Fruit fly (Drosophila melanogaster) whole organism, embryonic: ENCODE measurements around the gene CG43897.

Experiments
- BEAF-32 ChIP-seq: fragments of 200-800 bp; sonication (Bioruptor generic); optimal IDR thresholded peaks from 3 replicates; lab custom pipeline; 2017; ENCODE audit warnings: missing biosample characterization, missing genetic modification characterization, mild to moderate bottlenecking, moderate library complexity, missing genetic modification reagents
- C15 ChIP-seq: fragments of 200-800 bp; sonication (Bioruptor generic); IDR thresholded peaks from 3 replicates; pipeline ENCODE4 v1.3.6; 2022; ENCODE audit warnings: missing biosample characterization, missing genetic modification characterization
- CG10147 ChIP-seq: fragments of 200-800 bp; sonication (Bioruptor generic); optimal IDR thresholded peaks from 2 replicates; lab custom pipeline; 2019; ENCODE audit warnings: missing biosample characterization, mild to moderate bottlenecking, missing genetic modification characterization, moderate library complexity
- CG10431 ChIP-seq: fragments of 200-800 bp; sonication (Bioruptor generic); optimal IDR thresholded peaks from 3 replicates; lab custom pipeline; 2018; ENCODE audit warnings: missing biosample characterization, mild to moderate bottlenecking, missing genetic modification characterization
- CG13775 ChIP-seq: fragments of 200-800 bp; sonication (Bioruptor generic); optimal IDR thresholded peaks from 3 replicates; lab custom pipeline; 2017; ENCODE audit warnings: missing biosample characterization, mild to moderate bottlenecking, missing genetic modification characterization
- CG15514 ChIP-seq: fragments of 200-800 bp; sonication (Bioruptor generic); optimal IDR thresholded peaks from 3 replicates; lab custom pipeline; 2017; ENCODE audit warnings: missing biosample characterization, missing genetic modification characterization, mild to moderate bottlenecking, moderate library complexity, missing genetic modification reagents
- CG1602 ChIP-seq: fragments of 200-800 bp; sonication (Bioruptor generic); optimal IDR thresholded peaks from 3 replicates; lab custom pipeline; 2016; ENCODE audit warnings: missing biosample characterization, missing genetic modification characterization
- CG17912 ChIP-seq: fragments of 200-800 bp; sonication (Bioruptor generic); optimal IDR thresholded peaks from 2 replicates; lab custom pipeline; 2018; ENCODE audit warnings: missing biosample characterization, mild to moderate bottlenecking, missing genetic modification characterization
- CG2875 ChIP-seq: fragments of 200-800 bp; sonication (Bioruptor generic); optimal IDR thresholded peaks from 2 replicates; lab custom pipeline; 2017; ENCODE audit warnings: missing biosample characterization, mild to moderate bottlenecking, missing genetic modification characterization, missing genetic modification reagents
- CG33557 ChIP-seq: fragments of 200-800 bp; sonication (Bioruptor generic); optimal IDR thresholded peaks from 2 replicates; lab custom pipeline; 2019; ENCODE audit warnings: missing biosample characterization, mild to moderate bottlenecking, missing genetic modification characterization, moderate library complexity
- CG34422 ChIP-seq: fragments of 200-800 bp; sonication (Bioruptor generic); IDR thresholded peaks from 3 replicates; pipeline ENCODE4 v1.3.6; 2022; ENCODE audit warnings: missing biosample characterization, missing genetic modification characterization
- CG4328 ChIP-seq: fragments of 200-800 bp; sonication (Bioruptor generic); optimal IDR thresholded peaks from 3 replicates; lab custom pipeline; 2017; ENCODE audit warnings: missing biosample characterization, missing genetic modification reagents, missing genetic modification characterization
- CG4360 ChIP-seq: fragments of 200-800 bp; sonication (Bioruptor generic); IDR thresholded peaks from 2 replicates; pipeline ENCODE4 v1.3.6; 2022; ENCODE audit warnings: missing biosample characterization, missing genetic modification characterization
- CG4854 ChIP-seq: fragments of 200-800 bp; sonication (Bioruptor generic); optimal IDR thresholded peaks from 2 replicates; lab custom pipeline; 2016; ENCODE audit warnings: missing biosample characterization, missing genetic modification characterization, inconsistent platforms
- CG5953 ChIP-seq: fragments of 200-800 bp; sonication (Bioruptor generic); IDR thresholded peaks from 2 replicates; pipeline ENCODE4 v1.3.6; 2022; ENCODE audit warnings: missing biosample characterization, missing genetic modification characterization
- CHES-1-like ChIP-seq: fragments of 200-800 bp; sonication (Bioruptor generic); optimal IDR thresholded peaks from 2 replicates; lab custom pipeline; 2016; ENCODE audit warnings: missing biosample characterization, missing genetic modification characterization
- CrebB ChIP-seq: fragments of 200-800 bp; sonication (Bioruptor generic); optimal IDR thresholded peaks from 3 replicates; lab custom pipeline; 2018; ENCODE audit warnings: missing biosample characterization, mild to moderate bottlenecking, missing genetic modification characterization
- Doc2 ChIP-seq: fragments of 200-800 bp; sonication (Bioruptor generic); IDR thresholded peaks from 2 replicates; pipeline ENCODE4 v1.3.6; 2022; ENCODE audit warnings: missing biosample characterization, missing genetic modification characterization
- Dp ChIP-seq: fragments of 200-800 bp; sonication (Bioruptor generic); optimal IDR thresholded peaks from 2 replicates; lab custom pipeline; 2018; ENCODE audit warnings: missing biosample characterization, mild to moderate bottlenecking, missing genetic modification characterization, moderate library complexity
- Drgx ChIP-seq: fragments of 200-800 bp; sonication (Bioruptor generic); IDR thresholded peaks from 2 replicates; pipeline ENCODE4 v1.3.6; 2022; ENCODE audit warnings: missing biosample characterization, missing genetic modification characterization
- ERR ChIP-seq: fragments of 200-800 bp; sonication (Bioruptor generic); optimal IDR thresholded peaks from 2 replicates; lab custom pipeline; 2016; ENCODE audit warnings: missing biosample characterization, missing genetic modification characterization
- Eip74EF ChIP-seq, 2 experiments: fragments of 200-800 bp in 1 of 2; fragments of >200 bp in 1 of 2; sonication (Bioruptor generic) in 1 of 2; optimal IDR thresholded peaks; 2 replicates each; lab custom pipeline; 2017 to 2019; ENCODE audit warnings: missing biosample characterization in 2 of 2, missing genetic modification characterization in 2 of 2, mild to moderate bottlenecking in 1 of 2, moderate library complexity in 1 of 2
- HLH4C ChIP-seq: fragments of 200-800 bp; sonication (Bioruptor generic); IDR thresholded peaks from 3 replicates; pipeline ENCODE4 v1.3.6; 2022; ENCODE audit warnings: missing biosample characterization, missing genetic modification characterization; ENCODE audit not compliant: partially characterized antibody
- Hr51 ChIP-seq, 2 experiments: fragments of 200-800 bp; sonication (Bioruptor generic); optimal IDR thresholded peaks; 2 replicates in 1 of 2; 3 replicates in 1 of 2; lab custom pipeline; 2016 to 2018; ENCODE audit warnings: missing biosample characterization in 2 of 2, missing genetic modification characterization in 2 of 2, mild to moderate bottlenecking in 1 of 2, moderate library complexity in 1 of 2
- Nf-YC ChIP-seq: fragments of 200-800 bp; optimal IDR thresholded peaks from 3 replicates; lab custom pipeline; 2019; ENCODE audit warnings: missing biosample characterization, mild to moderate bottlenecking, missing genetic modification characterization, moderate library complexity
- Oaz ChIP-seq: fragments of 200-800 bp; sonication (Bioruptor generic); IDR thresholded peaks from 2 replicates; pipeline ENCODE4 v1.3.6; 2022; ENCODE audit warnings: missing biosample characterization, missing genetic modification characterization
- Opbp ChIP-seq: fragments of 200-800 bp; sonication (Bioruptor generic); IDR thresholded peaks from 3 replicates; pipeline ENCODE4 v1.3.6; 2022; ENCODE audit warnings: missing biosample characterization, missing genetic modification characterization; ENCODE audit not compliant: partially characterized antibody
- Sin3A ChIP-seq: fragments of >200 bp; optimal IDR thresholded peaks from 2 replicates; lab custom pipeline; 2018
- az2 ChIP-seq: fragments of 200-800 bp; sonication (Bioruptor generic); optimal IDR thresholded peaks from 3 replicates; lab custom pipeline; 2016; ENCODE audit warnings: missing biosample characterization, missing genetic modification characterization
- cg ChIP-seq: fragments of 200-800 bp; sonication (Bioruptor generic); optimal IDR thresholded peaks from 3 replicates; lab custom pipeline; 2019; ENCODE audit warnings: missing biosample characterization, mild to moderate bottlenecking, missing genetic modification characterization, moderate library complexity
- ems ChIP-seq: fragments of 200-800 bp; sonication (Bioruptor generic); optimal IDR thresholded peaks from 3 replicates; lab custom pipeline; 2016; ENCODE audit warnings: missing biosample characterization, missing genetic modification characterization
- gt ChIP-seq: fragments of 200-800 bp; sonication (Bioruptor generic); IDR thresholded peaks from 2 replicates; pipeline ENCODE4 v1.3.6; 2022; ENCODE audit warnings: missing biosample characterization, missing genetic modification characterization
- ham ChIP-seq: fragments of 200-800 bp; sonication (Bioruptor generic); IDR thresholded peaks from 2 replicates; pipeline ENCODE4 v1.3.6; 2022; ENCODE audit warnings: missing biosample characterization, missing genetic modification characterization
- mirr ChIP-seq: fragments of 200-800 bp; sonication (Bioruptor generic); optimal IDR thresholded peaks from 3 replicates; lab custom pipeline; 2018; ENCODE audit warnings: missing biosample characterization, mild to moderate bottlenecking, missing genetic modification characterization
- schlank ChIP-seq: fragments of 200-800 bp; sonication (Bioruptor generic); optimal IDR thresholded peaks from 2 replicates; lab custom pipeline; 2018; ENCODE audit warnings: missing biosample characterization, mild to moderate bottlenecking, missing genetic modification characterization
- sug ChIP-seq: fragments of 200-800 bp; optimal IDR thresholded peaks from 2 replicates; lab custom pipeline; 2019; ENCODE audit warnings: missing biosample characterization, mild to moderate bottlenecking, missing genetic modification characterization, moderate library complexity
- zf30C ChIP-seq: fragments of 200-800 bp; sonication (Bioruptor generic); optimal IDR thresholded peaks from 3 replicates; lab custom pipeline; 2018; ENCODE audit warnings: missing biosample characterization, mild to moderate bottlenecking, missing genetic modification characterization
- zfh2 ChIP-seq: fragments of 200-800 bp; sonication (Bioruptor generic); optimal IDR thresholded peaks from 2 replicates; lab custom pipeline; 2016; ENCODE audit warnings: missing biosample characterization, missing genetic modification characterization

CG43897 gene

DNA sequence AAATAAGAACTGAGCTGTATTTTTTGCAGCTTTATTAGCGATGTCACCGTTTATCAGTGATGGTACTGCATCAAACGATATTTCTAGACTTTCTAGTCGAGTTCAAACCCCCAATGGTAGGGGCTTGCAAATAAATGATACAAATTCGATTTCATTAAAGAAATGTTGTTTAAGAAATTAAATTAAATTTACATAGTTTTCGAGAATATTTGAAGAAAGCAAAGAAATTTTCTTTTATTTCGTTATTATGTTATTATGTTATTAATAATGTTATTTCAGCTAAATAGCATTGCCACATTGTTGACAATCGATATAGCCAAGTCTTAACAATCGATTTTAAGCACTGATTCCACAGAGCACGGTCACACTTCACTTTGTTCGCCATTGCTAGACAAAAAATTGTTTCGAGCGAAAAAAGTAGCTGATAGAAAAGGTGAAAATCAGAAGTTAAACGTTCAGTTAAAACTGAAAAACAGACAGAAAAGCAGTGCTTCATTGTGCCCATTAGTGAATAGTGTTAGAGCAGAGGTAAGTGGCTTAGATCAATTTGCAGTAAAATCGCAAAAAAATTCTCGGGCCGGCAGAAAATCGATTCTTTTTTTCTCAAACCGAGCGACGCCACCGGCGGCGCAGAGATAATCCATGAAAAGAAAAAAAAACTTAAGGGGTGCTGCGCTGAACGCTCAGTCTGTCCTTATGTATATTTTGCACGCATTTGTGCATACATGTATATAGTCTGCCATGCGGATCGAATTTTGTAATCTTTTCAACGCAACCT is 50.8 kb downstream of the CG43897 start, which contains the start of the genes iPLA2-VIA and Ciz1 (continued):
- TF ChIP-seq zfh2 = peak; percentile 15
- no peak for TF ChIP-seq az2
- TF ChIP-seq CG34422 (GFP tag; lab: Robert Waterston, UW) = peak; percentile 55; the same call in 1 of the 3 replicates
- TF ChIP-seq Nf-YC = peak; percentile 50
- peak; percentile 68 for TF ChIP-seq HLH4C (GFP tag; lab: Robert Waterston, UW)
- TF ChIP-seq CG15514 = peak; percentile 62
- no peak for TF ChIP-seq CG10147
- TF ChIP-seq BEAF-32 = peak; percentile 92
- TF ChIP-seq mirr (GFP tag; lab: Kevin White, UChicago) = no peak
- no peak for TF ChIP-seq Doc2 (GFP tag; lab: Robert Waterston, UW)
- no peak for TF ChIP-seq CG4328
- TF ChIP-seq CG13775 = no peak
- TF ChIP-seq Opbp (GFP tag; lab: Robert Waterston, UW) = peak; percentile 70; the same call in 2 of the 3 replicates
- TF ChIP-seq CG33557 (GFP tag; lab: Kevin White, UChicago) = no peak
- no peak for TF ChIP-seq C15 (GFP tag; lab: Robert Waterston, UW)
- TF ChIP-seq Sin3A (lab: Kevin White, UChicago) = peak; percentile 93
- peak; percentile 8 for TF ChIP-seq CG1602 (GFP tag; lab: Kevin White, UChicago)
- no peak for TF ChIP-seq CG2875
- no peak for TF ChIP-seq CrebB (tag; lab: Kevin White, UChicago)
- TF ChIP-seq Hr51 (GFP tag; optimal IDR thresholded peaks at IDR 0.05; lab: Kevin White, UChicago) = no peak
- no peak for TF ChIP-seq Eip74EF (GFP tag; optimal IDR thresholded peaks at IDR 0.05; lab: Kevin White, UChicago)
- TF ChIP-seq CG5953 (GFP tag; lab: Robert Waterston, UW) = no peak
- TF ChIP-seq CG4854 (GFP tag; lab: Kevin White, UChicago) = no peak
- TF ChIP-seq sug (tag; lab: Kevin White, UChicago) = no peak
- peak; percentile 20 for TF ChIP-seq Dp (GFP tag; lab: Kevin White, UChicago)
- no peak for TF ChIP-seq CG17912 (GFP tag; lab: Kevin White, UChicago)
- TF ChIP-seq ERR = no peak
- no peak for TF ChIP-seq zf30C (GFP tag; lab: Kevin White, UChicago)
- no peak for TF ChIP-seq schlank (tag; lab: Kevin White, UChicago)
- no peak for TF ChIP-seq Oaz (GFP tag; lab: Robert Waterston, UW)
- TF ChIP-seq, all 482 proteins: peak for 112

DNA sequence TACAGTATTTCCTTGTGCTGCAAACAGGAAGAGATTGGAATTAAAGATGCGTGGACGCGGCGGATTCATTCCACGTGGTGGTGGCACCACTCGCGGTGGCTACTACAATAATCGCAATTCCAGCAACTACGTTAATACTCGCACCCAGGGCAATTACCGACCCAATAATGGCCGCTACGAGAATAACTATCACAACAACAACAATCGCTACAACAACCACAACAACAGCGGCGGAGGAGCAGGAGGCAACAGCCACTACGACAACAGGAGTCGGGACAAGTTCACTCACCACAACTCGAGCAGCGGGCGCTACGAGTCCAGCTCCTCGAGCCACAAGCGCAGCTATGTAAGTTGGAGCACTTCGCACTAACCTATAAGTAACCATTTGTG is 51.4 kb downstream of the CG43897 start:
- TF ChIP-seq ham (GFP tag; lab: Robert Waterston, UW) = no peak
- peak; percentile 91 for TF ChIP-seq CG4360 (GFP tag; lab: Robert Waterston, UW)
- TF ChIP-seq ems (GFP tag; lab: Kevin White, UChicago) = no peak
- TF ChIP-seq, all 482 proteins: peak for 1

DNA sequence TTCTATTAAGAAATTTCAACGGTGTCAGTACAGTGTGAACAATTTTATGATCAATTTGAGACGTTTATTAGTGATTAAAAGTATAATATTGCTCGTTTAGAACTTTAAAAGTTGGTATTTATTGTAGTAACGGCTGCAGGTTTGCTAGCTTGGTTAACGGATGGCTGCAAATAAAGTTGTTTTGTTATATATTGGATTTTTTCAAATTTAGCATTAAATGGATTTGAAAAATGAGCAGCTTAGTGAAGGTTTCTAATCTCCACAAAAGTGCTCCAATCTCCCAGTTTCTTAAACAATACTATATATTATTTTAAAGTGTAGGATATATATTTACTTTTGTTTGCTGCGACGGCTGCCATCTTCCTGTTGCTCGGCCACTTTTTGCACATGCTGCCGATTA is 58.4 kb downstream of the CG43897 start:
- TF ChIP-seq CHES-1-like (GFP tag; lab: Kevin White, UChicago) (no peak), CG10431 (GFP tag; lab: Kevin White, UChicago) (no peak), Drgx (peak; percentile 49; the same call in 1 of the 2 replicates), gt (GFP tag; lab: Robert Waterston, UW) (no peak), cg (GFP tag; lab: Kevin White, UChicago) (no peak)
